Worm (Caenorhabditis elegans): ENCODE measurements around the gene spp-13.

Gene spp-13

DNA sequence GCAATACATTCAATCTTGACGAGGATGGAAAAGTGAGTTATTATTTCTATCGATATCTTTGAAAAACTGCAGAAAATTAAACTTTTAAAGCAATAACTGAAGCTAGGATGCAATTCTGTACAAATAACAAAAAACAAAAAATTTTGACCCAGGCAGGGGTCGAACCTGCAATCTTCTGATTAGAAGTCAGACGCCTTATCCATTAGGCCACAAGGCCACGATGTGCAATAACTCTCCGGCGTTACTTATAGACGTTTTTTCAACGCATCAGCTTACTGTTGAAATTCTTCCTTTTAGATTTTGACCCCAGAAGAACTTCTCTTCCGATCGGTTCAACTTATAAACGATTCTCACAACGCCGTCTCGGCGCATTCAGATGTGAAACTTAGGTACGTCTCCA, 36.7 kb downstream of the spp-13 start (continued):
- no peak for TF ChIP-seq attf-4 (tag; optimal IDR thresholded peaks at IDR 0.05)
- no peak for TF ChIP-seq lin-13 (GFP tag; optimal IDR thresholded peaks at IDR 0.05)
- TF ChIP-seq nhr-76 (tag; optimal IDR thresholded peaks at IDR 0.05) = no peak
- no peak for TF ChIP-seq aly-2 (tag; optimal IDR thresholded peaks at IDR 0.05)

DNA sequence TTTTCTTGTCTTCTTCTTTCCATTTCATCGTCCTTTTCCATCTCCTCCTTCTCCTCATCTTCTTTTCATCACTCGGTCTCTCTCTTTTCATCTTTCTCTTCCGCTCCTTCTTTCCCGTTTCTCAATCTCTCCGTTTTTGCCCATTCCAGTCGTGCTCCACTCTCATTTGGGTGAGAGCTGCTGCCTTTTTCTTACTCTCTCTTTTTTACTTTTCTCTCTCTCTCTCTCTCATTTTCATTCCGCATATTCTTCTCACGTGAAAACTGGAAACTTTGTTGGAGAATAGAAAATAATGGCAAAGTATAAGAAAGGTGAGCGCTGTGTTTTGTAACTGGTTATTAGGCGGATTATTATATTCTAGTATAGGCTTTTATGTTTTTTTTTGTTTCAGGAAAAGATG, 40.0 kb downstream of the spp-13 start, which contains the start of gene tbc-18:
tbc-18 (plus strand) TSS at position 246 of the 400 bp plus-strand sequence.
- TF ChIP-seq ZK337.2 (GFP tag; IDR thresholded peaks at IDR 0.05) (no peak), set-16 (GFP tag; IDR thresholded peaks at IDR 0.05) (no peak; the same call in 1 of the 2 replicates), nhr-111 (GFP tag; optimal IDR thresholded peaks at IDR 0.05) (no peak), rbr-2 (tag; optimal IDR thresholded peaks at IDR 0.05) (peak; percentile 50), aha-1 (tag) (peak; percentile 79), fkh-10 (GFP tag; optimal IDR thresholded peaks at IDR 0.05) (peak; percentile 68), nhr-41 (GFP tag; IDR thresholded peaks at IDR 0.05) (no peak), arid-1 (GFP tag; conservative IDR thresholded peaks at IDR 0.05) (0 out of 2 replicates have a peak, but pooled peaks have one; percentile 22), lsy-2 (tag; optimal IDR thresholded peaks at IDR 0.05) (peak in 1 of 2 experiments; percentile 51), ctbp-1 (GFP tag; IDR thresholded peaks at IDR 0.05) (0 out of 2 replicates have a peak, but pooled peaks have one; percentile 23), lin-39 (tag; optimal IDR thresholded peaks at IDR 0.05) (no peak), Y5F2A.4 (GFP tag; optimal IDR thresholded peaks at IDR 0.05) (no peak), ztf-7 (tag; optimal IDR thresholded peaks at IDR 0.05) (no peak), php-3 (GFP tag; IDR thresholded peaks at IDR 0.05) (no peak), F49E8.2 (tag; optimal IDR thresholded peaks at IDR 0.05; ENCODE audit: borderline replicate concordance) (no peak), mdl-1 (tag; optimal IDR thresholded peaks at IDR 0.05) (peak in 1 of 2 experiments; percentile 39), R02D3.7 (tag; optimal IDR thresholded peaks at IDR 0.05) (no peak), egl-27 (tag; optimal IDR thresholded peaks at IDR 0.05) (no peak), skn-1 (tag; optimal IDR thresholded peaks at IDR 0.05) (no peak), ama-1 (optimal IDR thresholded peaks at IDR 0.05) (no peak), Y48G9A.11 (GFP tag; IDR thresholded peaks at IDR 0.05) (no peak), F26F4.8 (GFP tag; conservative IDR thresholded peaks at IDR 0.05) (no peak), tra-1 (GFP tag; IDR thresholded peaks at IDR 0.05) (no peak), F44E2.7 (GFP tag; IDR thresholded peaks at IDR 0.05) (no peak), dmd-6 (GFP tag; IDR thresholded peaks at IDR 0.05) (peak; percentile 38; the same call in 1 of the 2 replicates), lin-29 (GFP tag; IDR thresholded peaks at IDR 0.05) (no peak), ces-1 (GFP tag; optimal IDR thresholded peaks at IDR 0.05) (peak; percentile 0), daf-19 (GFP tag; conservative IDR thresholded peaks at IDR 0.05) (no peak), ceh-62 (tag; optimal IDR thresholded peaks at IDR 0.05) (no peak), T20F7.1 (GFP tag; optimal IDR thresholded peaks at IDR 0.05) (no peak), dve-1 (tag; optimal IDR thresholded peaks at IDR 0.05; ENCODE audit: insufficient read depth) (peak; percentile 27), lin-13 (GFP tag; optimal IDR thresholded peaks at IDR 0.05) (no peak), mxl-3 (GFP tag; optimal IDR thresholded peaks at IDR 0.05) (no peak), nhr-76 (tag; optimal IDR thresholded peaks at IDR 0.05) (no peak), ceh-28 (tag; optimal IDR thresholded peaks at IDR 0.05) (no peak), nhr-237 (tag; optimal IDR thresholded peaks at IDR 0.05) (no peak), nhr-42 (GFP tag; IDR thresholded peaks at IDR 0.05) (no peak), ceh-32 (tag; optimal IDR thresholded peaks at IDR 0.05; ENCODE audit: poor library complexity) (no peak), zip-2 (tag; optimal IDR thresholded peaks at IDR 0.05) (no peak), cey-2 (tag; optimal IDR thresholded peaks at IDR 0.05; ENCODE audit: borderline replicate concordance, insufficient read depth) (no peak), pqm-1 (tag; optimal IDR thresholded peaks at IDR 0.05) (no peak), duxl-1 (tag; optimal IDR thresholded peaks at IDR 0.05; ENCODE audit: poor library complexity) (no peak), madf-9 (GFP tag; conservative IDR thresholded peaks at IDR 0.05) (no peak), nhr-77 (tag; optimal IDR thresholded peaks at IDR 0.05) (no peak), nhr-10 (tag; optimal IDR thresholded peaks at IDR 0.05) (no peak), attf-4 (tag; optimal IDR thresholded peaks at IDR 0.05) (no peak), unc-39 (tag; optimal IDR thresholded peaks at IDR 0.05) (no peak), unc-62 (GFP tag; optimal IDR thresholded peaks at IDR 0.05 in 1 of 2) (peak in 1 of 2 experiments; percentile 24), unc-62 (tag; optimal IDR thresholded peaks at IDR 0.05) (no peak)

All from whole organism, L4 larva.